Worm (Caenorhabditis elegans): ENCODE measurements around the gene dcn-1.

- no peak for TF ChIP-seq gei-17 (GFP tag; optimal IDR thresholded peaks at IDR 0.05)
- TF ChIP-seq ZK185.1 (tag; optimal IDR thresholded peaks at IDR 0.05; ENCODE audit: poor library complexity, severe bottlenecking) = no peak
- no peak for TF ChIP-seq snpc-3.4 (tag; optimal IDR thresholded peaks at IDR 0.05)
- TF ChIP-seq akir-1 (GFP tag; optimal IDR thresholded peaks at IDR 0.05) = no peak
- TF ChIP-seq ets-4 (GFP tag; optimal IDR thresholded peaks at IDR 0.05) = no peak
- no peak for TF ChIP-seq snpc-4 (GFP tag; optimal IDR thresholded peaks at IDR 0.05)
- TF ChIP-seq snpc-4 (tag; optimal IDR thresholded peaks at IDR 0.05) = no peak
These were observed 37.4 kb upstream of the dcn-1 start for ce11 chrIII:4276277-4276676.
